Fruit fly (Drosophila melanogaster) whole organism, adult: ENCODE data around the gene rdx.
A peak's percentile ranks its signal among the peaks of the same experiment; 100 is the strongest.

ENCODE experiments used
- CG11617 ChIP-seq: fragments of 200-800 bp; sonication (Bioruptor generic); optimal IDR thresholded peaks from 2 replicates; lab custom pipeline; 2017; ENCODE audit warnings: mild to moderate bottlenecking, missing biosample characterization, missing genetic modification reagents, missing genetic modification characterization
- CG12768 ChIP-seq: fragments of 200-800 bp; sonication (Bioruptor generic); optimal IDR thresholded peaks from 2 replicates; lab custom pipeline; 2017; ENCODE audit warnings: missing biosample characterization, missing genetic modification characterization, mild to moderate bottlenecking, moderate library complexity, missing genetic modification reagents
- CG14711 ChIP-seq: fragments of 200-800 bp; sonication (Bioruptor generic); optimal IDR thresholded peaks from 2 replicates; lab custom pipeline; 2018; ENCODE audit warnings: missing biosample characterization, mild to moderate bottlenecking, missing genetic modification characterization, moderate library complexity
- CG1620 ChIP-seq: fragments of 200-800 bp; sonication (Bioruptor generic); optimal IDR thresholded peaks from 2 replicates; lab custom pipeline; 2016; ENCODE audit warnings: missing biosample characterization, missing genetic modification characterization
- CG33017 ChIP-seq: fragments of 200-800 bp; sonication (Bioruptor generic); optimal IDR thresholded peaks from 2 replicates; lab custom pipeline; 2018; ENCODE audit warnings: missing biosample characterization, mild to moderate bottlenecking, missing genetic modification characterization, moderate library complexity
- CG5204 ChIP-seq: fragments of 200-800 bp; sonication (Bioruptor generic); optimal IDR thresholded peaks from 2 replicates; lab custom pipeline; 2016; ENCODE audit warnings: missing biosample characterization, missing genetic modification characterization
- CG7045 ChIP-seq: fragments of 200-800 bp; sonication (Bioruptor generic); optimal IDR thresholded peaks from 2 replicates; lab custom pipeline; 2017; ENCODE audit warnings: missing biosample characterization, mild to moderate bottlenecking, missing genetic modification characterization
- CG7101 ChIP-seq: fragments of 200-800 bp; sonication (Bioruptor generic); optimal IDR thresholded peaks from 2 replicates; lab custom pipeline; 2018; ENCODE audit warnings: missing biosample characterization, mild to moderate bottlenecking, missing genetic modification characterization, moderate library complexity
- Clk ChIP-seq: fragments of 200-800 bp; sonication (Bioruptor generic); optimal IDR thresholded peaks from 2 replicates; lab custom pipeline; 2017; ENCODE audit warnings: missing biosample characterization, missing genetic modification characterization
- Crg-1 ChIP-seq: fragments of 200-800 bp; sonication (Bioruptor generic); optimal IDR thresholded peaks from 2 replicates; lab custom pipeline; 2016; ENCODE audit warnings: missing biosample characterization, missing genetic modification characterization
- Hr96 ChIP-seq: fragments of 200-800 bp; sonication (Bioruptor generic); optimal IDR thresholded peaks from 2 replicates; lab custom pipeline; 2016; ENCODE audit warnings: missing biosample characterization, missing genetic modification characterization
- Mnt ChIP-seq: fragments of 200-800 bp; sonication (Bioruptor generic); optimal IDR thresholded peaks from 2 replicates; lab custom pipeline; 2016; ENCODE audit warnings: missing biosample characterization, mild to moderate bottlenecking, missing genetic modification characterization
- bab1 ChIP-seq: fragments of 200-800 bp; sonication (Bioruptor generic); optimal IDR thresholded peaks from 3 replicates; lab custom pipeline; 2019; ENCODE audit warnings: missing biosample characterization, mild to moderate bottlenecking, missing genetic modification characterization, moderate library complexity
- cic ChIP-seq: fragments of 200-800 bp; sonication (Bioruptor generic); optimal IDR thresholded peaks from 2 replicates; lab custom pipeline; 2017; ENCODE audit warnings: missing biosample characterization, mild to moderate bottlenecking, missing genetic modification characterization, moderate library complexity
- cnc ChIP-seq, 2 experiments: fragments of >200 bp; optimal IDR thresholded peaks; 2 replicates each; lab custom pipeline; 2017
- kay ChIP-seq: fragments of 200-800 bp; sonication (Bioruptor generic); peaks from one replicate; lab custom pipeline; 2016; ENCODE audit warnings: missing biosample characterization, missing genetic modification characterization, borderline replicate concordance
- pad ChIP-seq: fragments of 200-800 bp; sonication (Bioruptor generic); optimal IDR thresholded peaks from 3 replicates; lab custom pipeline; 2017; ENCODE audit warnings: missing biosample characterization, missing genetic modification characterization, mild to moderate bottlenecking, moderate library complexity, missing genetic modification reagents
- tj ChIP-seq: fragments of 200-800 bp; sonication (Bioruptor generic); optimal IDR thresholded peaks from 3 replicates; lab custom pipeline; 2017; ENCODE audit warnings: missing biosample characterization, mild to moderate bottlenecking, missing genetic modification characterization, moderate library complexity
- toe ChIP-seq: fragments of 200-800 bp; sonication (Bioruptor generic); optimal IDR thresholded peaks from 2 replicates; lab custom pipeline; 2016; ENCODE audit warnings: missing biosample characterization, missing genetic modification characterization

rdx gene

dm6 chr3R:14051391-14051852, 19.6 kb upstream of the rdx start:
- peak; percentile 16 for TF ChIP-seq bab1 (GFP tag; lab: Kevin White, UChicago)
- TF ChIP-seq kay (GFP tag; lab: Kevin White, UChicago): peak; percentile 97
- TF ChIP-seq CG5204: no peak
- TF ChIP-seq CG11617 (GFP tag; lab: Kevin White, UChicago): peak; percentile 3
- peak; percentile 97 for TF ChIP-seq Mnt (GFP tag; lab: Kevin White, UChicago)
- TF ChIP-seq Clk (GFP tag; lab: Kevin White, UChicago): no peak
- peak; percentile 17 for TF ChIP-seq CG7101 (tag; lab: Kevin White, UChicago)
- no peak for TF ChIP-seq CG14711 (tag; lab: Kevin White, UChicago)
- peak; percentile 99 for TF ChIP-seq cic (GFP tag; lab: Kevin White, UChicago)
- no peak for TF ChIP-seq CG7045 (GFP tag; lab: Kevin White, UChicago)
- TF ChIP-seq CG12768 (GFP tag; lab: Kevin White, UChicago): peak; percentile 50
- peak; percentile 33 for TF ChIP-seq CG33017 (tag; lab: Kevin White, UChicago)
- TF ChIP-seq pad: peak; percentile 6
- peak; percentile 47 for TF ChIP-seq Hr96 (GFP tag; lab: Kevin White, UChicago)
- no peak for TF ChIP-seq Crg-1 (GFP tag; lab: Kevin White, UChicago)
- peak; percentile 92 for TF ChIP-seq tj (GFP tag; lab: Kevin White, UChicago)
- no peak for TF ChIP-seq CG1620 (GFP tag; lab: Kevin White, UChicago)

dm6 chr3R:14050556-14051170, 18.8 kb upstream of the rdx start:
- TF ChIP-seq CG7101 (tag; lab: Kevin White, UChicago) (no peak), Crg-1 (GFP tag; lab: Kevin White, UChicago) (no peak), CG33017 (tag; lab: Kevin White, UChicago) (no peak), toe (GFP tag; lab: Kevin White, UChicago) (no peak), CG11617 (GFP tag; lab: Kevin White, UChicago) (no peak), kay (GFP tag; lab: Kevin White, UChicago) (no peak)

- peak; percentile 28 for TF ChIP-seq CG7045 (GFP tag; lab: Kevin White, UChicago)
- peak; percentile 19 for TF ChIP-seq CG5204
- no peak for TF ChIP-seq kay (GFP tag; lab: Kevin White, UChicago)
- peak; percentile 68 for TF ChIP-seq CG33017 (tag; lab: Kevin White, UChicago)
- TF ChIP-seq Clk (GFP tag; lab: Kevin White, UChicago): no peak
- TF ChIP-seq CG11617 (GFP tag; lab: Kevin White, UChicago): peak; percentile 72
- TF ChIP-seq cic (GFP tag; lab: Kevin White, UChicago): peak; percentile 49
- TF ChIP-seq Crg-1 (GFP tag; lab: Kevin White, UChicago): no peak
- peak; percentile 29 for TF ChIP-seq pad
- peak; percentile 50 for TF ChIP-seq CG12768 (GFP tag; lab: Kevin White, UChicago)
- no peak for TF ChIP-seq CG1620 (GFP tag; lab: Kevin White, UChicago)
- peak; percentile 33 for TF ChIP-seq tj (GFP tag; lab: Kevin White, UChicago)
- peak; percentile 22 for TF ChIP-seq Hr96 (GFP tag; lab: Kevin White, UChicago)
- peak; percentile 13 for TF ChIP-seq Mnt (GFP tag; lab: Kevin White, UChicago)
- peak; percentile 48 for TF ChIP-seq CG14711 (tag; lab: Kevin White, UChicago)
- peak; percentile 69 for TF ChIP-seq CG7101 (tag; lab: Kevin White, UChicago)
- no peak for TF ChIP-seq toe (GFP tag; lab: Kevin White, UChicago)
Observed at dm6 chr3R:14048702-14049142, 16.9 kb upstream of the rdx start.

- no peak for TF ChIP-seq CG12768 (GFP tag; lab: Kevin White, UChicago)
- TF ChIP-seq toe (GFP tag; lab: Kevin White, UChicago): no peak
- TF ChIP-seq Crg-1 (GFP tag; lab: Kevin White, UChicago): no peak
- no peak for TF ChIP-seq kay (GFP tag; lab: Kevin White, UChicago)
- TF ChIP-seq CG7045 (GFP tag; lab: Kevin White, UChicago): no peak
- no peak for TF ChIP-seq CG1620 (GFP tag; lab: Kevin White, UChicago)
- TF ChIP-seq tj (GFP tag; lab: Kevin White, UChicago): no peak
- no peak for TF ChIP-seq cic (GFP tag; lab: Kevin White, UChicago)
- TF ChIP-seq Mnt (GFP tag; lab: Kevin White, UChicago): no peak
- TF ChIP-seq cnc (optimal IDR thresholded peaks at IDR 0.05; lab: Kevin White, UChicago): no peak
- TF ChIP-seq pad: no peak
- TF ChIP-seq bab1 (GFP tag; lab: Kevin White, UChicago): no peak
Observed at dm6 chr3R:14044361-14044860, 12.6 kb upstream of the rdx start.

dm6 chr3R:14041647-14042046, 9.8 kb upstream of the rdx start:
- TF ChIP-seq kay (GFP tag; lab: Kevin White, UChicago) (peak; percentile 67), Crg-1 (GFP tag; lab: Kevin White, UChicago) (no peak)

dm6 chr3R:14041036-14041435, 9.2 kb upstream of the rdx start:
- TF ChIP-seq CG7045 (GFP tag; lab: Kevin White, UChicago) (no peak), cic (GFP tag; lab: Kevin White, UChicago) (no peak), CG7101 (tag; lab: Kevin White, UChicago) (no peak), tj (GFP tag; lab: Kevin White, UChicago) (no peak), cnc (optimal IDR thresholded peaks at IDR 0.05; lab: Kevin White, UChicago) (no peak), Crg-1 (GFP tag; lab: Kevin White, UChicago) (no peak), CG11617 (GFP tag; lab: Kevin White, UChicago) (no peak), Clk (GFP tag; lab: Kevin White, UChicago) (no peak), Hr96 (GFP tag; lab: Kevin White, UChicago) (no peak)
